Worm (Caenorhabditis elegans) whole organism, L1 larva: ENCODE data around the gene oma-1.

Experiments
- C04F5.9 ChIP-seq: sonication (generic microtip); optimal IDR thresholded peaks from 2 replicates; lab custom pipeline; 2016; ENCODE audit warnings: missing genetic modification characterization, missing compliant biosample characterization
- C34B4.2 ChIP-seq: sonication (generic microtip); optimal IDR thresholded peaks from 2 replicates; lab custom pipeline; 2017; ENCODE audit warnings: mild to moderate bottlenecking, missing genetic modification characterization, missing compliant biosample characterization
- F16B12.6 ChIP-seq: fragments of 150-350 bp; optimal IDR thresholded peaks from 2 replicates; lab custom pipeline; 2014; ENCODE audit warnings: missing biosample characterization, missing genetic modification characterization
- aha-1 ChIP-seq: fragments of 150-350 bp; optimal IDR thresholded peaks from 2 replicates; lab custom pipeline; 2014; ENCODE audit warnings: missing biosample characterization, missing genetic modification characterization
- aly-2 ChIP-seq: fragments of 150-350 bp; optimal IDR thresholded peaks from 2 replicates; lab custom pipeline; 2014; ENCODE audit warnings: missing biosample characterization, missing genetic modification characterization
- ama-1 ChIP-seq: fragments of 150-350 bp; optimal IDR thresholded peaks from 2 replicates; lab custom pipeline; 2014
- ceh-8 ChIP-seq: fragments of 200-800 bp; sonication (Bioruptor generic); optimal IDR thresholded peaks from 2 replicates; lab custom pipeline; 2018; ENCODE audit warnings: mild to moderate bottlenecking, missing genetic modification characterization, moderate library complexity, missing compliant biosample characterization
- ceh-82 ChIP-seq, 3 experiments: fragments of 150-350 bp in 1 of 3; sonication (generic microtip) in 2 of 3; optimal IDR thresholded peaks; 2 replicates each; lab custom pipeline; 2014 to 2017; ENCODE audit warnings: missing biosample characterization in 3 of 3, missing genetic modification characterization in 3 of 3
- ceh-90 ChIP-seq: sonication (generic microtip); optimal IDR thresholded peaks from 2 replicates; lab custom pipeline; 2016; ENCODE audit warnings: missing genetic modification characterization, missing compliant biosample characterization
- dpl-1 ChIP-seq, 3 experiments: fragments of 150-350 bp in 2 of 3; sonication (generic microtip) in 1 of 3; optimal IDR thresholded peaks; 2 replicates each; lab custom pipeline; 2014 to 2017; ENCODE audit warnings: missing biosample characterization in 3 of 3, missing genetic modification characterization in 3 of 3, missing genetic modification reagents in 3 of 3
- dsc-1 ChIP-seq: sonication (generic microtip); optimal IDR thresholded peaks from 2 replicates; lab custom pipeline; 2016; ENCODE audit warnings: mild to moderate bottlenecking, missing genetic modification characterization, missing compliant biosample characterization
- efl-1 ChIP-seq, 4 experiments: fragments of 150-350 bp; optimal IDR thresholded peaks in 3 of 4; peaks in 1 of 4; 1 replicate in 1 of 4; 2 replicates in 3 of 4; lab custom pipeline; 2014; ENCODE audit warnings: missing biosample characterization in 2 of 4, missing genetic modification characterization in 2 of 4, missing genetic modification reagents in 2 of 4
- efl-3 ChIP-seq: fragments of 200-800 bp; sonication (Bioruptor generic); optimal IDR thresholded peaks from 2 replicates; lab custom pipeline; 2018; ENCODE audit warnings: mild to moderate bottlenecking, missing genetic modification characterization, missing compliant biosample characterization
- egl-13 ChIP-seq: sonication (generic microtip); optimal IDR thresholded peaks from 2 replicates; lab custom pipeline; 2016; ENCODE audit warnings: missing genotype, missing genetic modification reagents, missing genetic modification characterization, missing compliant biosample characterization
- egl-27 ChIP-seq, 2 experiments: fragments of 150-350 bp in 1 of 2; sonication (generic microtip); optimal IDR thresholded peaks; 3 replicates each; lab custom pipeline; 2017 to 2018; ENCODE audit warnings: missing biosample characterization in 2 of 2, missing genetic modification characterization in 2 of 2, missing genetic modification reagents in 2 of 2
- elt-2 ChIP-seq: sonication (generic microtip); optimal IDR thresholded peaks from 2 replicates; lab custom pipeline; 2016; ENCODE audit warnings: missing genetic modification characterization, mild to moderate bottlenecking, inconsistent platforms, missing compliant biosample characterization, missing genetic modification reagents
- elt-3 ChIP-seq, 6 experiments: fragments of 150-350 bp in 1 of 6; sonication (generic microtip); optimal IDR thresholded peaks; 2 replicates each; lab custom pipeline; 2017 to 2018; ENCODE audit warnings: missing biosample characterization in 6 of 6, missing genetic modification characterization in 6 of 6, inconsistent platforms in 1 of 6
- ets-5 ChIP-seq: fragments of 200-800 bp; sonication (Bioruptor generic); IDR thresholded peaks from 2 replicates; pipeline ENCODE4 v1.3.6; 2022; ENCODE audit warnings: missing genetic modification characterization, missing compliant biosample characterization
- fkh-10 ChIP-seq: sonication (generic microtip); optimal IDR thresholded peaks from 2 replicates; lab custom pipeline; 2017; ENCODE audit warnings: missing biosample characterization, missing genetic modification reagents, missing genetic modification characterization
- fkh-8 ChIP-seq: sonication (generic microtip); optimal IDR thresholded peaks from 2 replicates; lab custom pipeline; 2016; ENCODE audit warnings: mild to moderate bottlenecking, missing genetic modification characterization, missing compliant biosample characterization
- hlh-17 ChIP-seq: fragments of 200-800 bp; sonication (Bioruptor generic); optimal IDR thresholded peaks from 2 replicates; lab custom pipeline; 2018; ENCODE audit warnings: missing genetic modification characterization, mild to moderate bottlenecking, missing compliant biosample characterization, moderate library complexity, borderline replicate concordance
- isw-1 ChIP-seq: fragments of 200-800 bp; sonication (Bioruptor generic); IDR thresholded peaks from 2 replicates; pipeline ENCODE4 v1.3.6; 2022; ENCODE audit warnings: missing genetic modification characterization, missing compliant biosample characterization
- lin-13 ChIP-seq: fragments of 150-350 bp; optimal IDR thresholded peaks from 2 replicates; lab custom pipeline; 2014; ENCODE audit warnings: missing biosample characterization, missing genetic modification reagents, missing genetic modification characterization
- lin-14 ChIP-seq: fragments of 200-800 bp; sonication (Bioruptor generic); optimal IDR thresholded peaks from 2 replicates; lab custom pipeline; 2018; ENCODE audit warnings: mild to moderate bottlenecking, missing genetic modification characterization, moderate library complexity, missing compliant biosample characterization
- lin-15B ChIP-seq: fragments of 150-350 bp; sonication (generic microtip); optimal IDR thresholded peaks from 3 replicates; lab custom pipeline; 2014; ENCODE audit warnings: missing biosample characterization, missing genetic modification characterization
- lin-39 ChIP-seq: fragments of 150-350 bp; optimal IDR thresholded peaks from 2 replicates; lab custom pipeline; 2014; ENCODE audit warnings: missing biosample characterization, missing genetic modification reagents, missing genetic modification characterization
- lir-3 ChIP-seq: sonication (generic microtip); optimal IDR thresholded peaks from 2 replicates; lab custom pipeline; 2016; ENCODE audit warnings: mild to moderate bottlenecking, missing genetic modification characterization, moderate library complexity, missing compliant biosample characterization; ENCODE audit not compliant: poor library complexity
- mab-9 ChIP-seq: fragments of 200-800 bp; sonication (Bioruptor generic); IDR thresholded peaks from 2 replicates; pipeline ENCODE4 v1.3.6; 2022; ENCODE audit warnings: missing genetic modification reagents, missing genetic modification characterization, missing compliant biosample characterization
- mef-2 ChIP-seq: fragments of 150-350 bp; optimal IDR thresholded peaks from 2 replicates; lab custom pipeline; 2014; ENCODE audit warnings: missing biosample characterization, missing genetic modification characterization
- nhr-11 ChIP-seq: fragments of 150-350 bp; optimal IDR thresholded peaks from 2 replicates; lab custom pipeline; 2014; ENCODE audit warnings: missing biosample characterization, missing genetic modification characterization
- nhr-12 ChIP-seq: sonication (generic microtip); optimal IDR thresholded peaks from 2 replicates; lab custom pipeline; 2017; ENCODE audit warnings: missing biosample characterization, missing genetic modification characterization
- nhr-19 ChIP-seq: fragments of 200-800 bp; sonication (Bioruptor generic); conservative IDR thresholded peaks from 2 replicates; pipeline ENCODE4 v1.3.6; 2022; ENCODE audit warnings: missing genetic modification characterization, missing compliant biosample characterization
- nhr-28 ChIP-seq: fragments of 150-350 bp; optimal IDR thresholded peaks from 2 replicates; lab custom pipeline; 2014; ENCODE audit warnings: missing biosample characterization, missing genetic modification characterization
- nhr-71 ChIP-seq: sonication (generic microtip); optimal IDR thresholded peaks from 2 replicates; lab custom pipeline; 2016; ENCODE audit warnings: mild to moderate bottlenecking, missing genetic modification characterization, moderate library complexity, missing compliant biosample characterization
- nhr-84 ChIP-seq: sonication (generic microtip); optimal IDR thresholded peaks from 2 replicates; lab custom pipeline; 2017; ENCODE audit warnings: missing biosample characterization, missing genetic modification characterization
- nhr-90 ChIP-seq: sonication (generic microtip); optimal IDR thresholded peaks from 2 replicates; lab custom pipeline; 2016; ENCODE audit warnings: mild to moderate bottlenecking, missing genetic modification characterization, missing compliant biosample characterization; ENCODE audit not compliant: poor library complexity
- pag-3 ChIP-seq: sonication (generic microtip); optimal IDR thresholded peaks from 2 replicates; lab custom pipeline; 2017; ENCODE audit warnings: missing genetic modification characterization, mild to moderate bottlenecking, missing compliant biosample characterization, antibody characterized with exemption, borderline replicate concordance; ENCODE audit not compliant: insufficient read depth
- rnt-1 ChIP-seq: sonication (generic microtip); optimal IDR thresholded peaks from 2 replicates; lab custom pipeline; 2016; ENCODE audit warnings: mild to moderate bottlenecking, missing genetic modification characterization, moderate library complexity, missing compliant biosample characterization
- skn-1 ChIP-seq: fragments of 150-350 bp; optimal IDR thresholded peaks from 2 replicates; lab custom pipeline; 2014; ENCODE audit warnings: missing biosample characterization, missing genetic modification characterization
- sptf-1 ChIP-seq: fragments of 150-350 bp; optimal IDR thresholded peaks from 2 replicates; lab custom pipeline; 2014; ENCODE audit warnings: missing biosample characterization, missing genetic modification characterization
- unc-98 ChIP-seq: fragments of 200-800 bp; sonication (Bioruptor generic); IDR thresholded peaks from 2 replicates; pipeline ENCODE4 v1.3.6; 2022; ENCODE audit warnings: missing genetic modification characterization, missing compliant biosample characterization
- xbp-1 ChIP-seq: sonication (generic microtip); optimal IDR thresholded peaks from 2 replicates; lab custom pipeline; 2016; ENCODE audit warnings: missing genetic modification characterization, missing compliant biosample characterization
- zip-4 ChIP-seq: fragments of 200-800 bp; sonication (Bioruptor generic); optimal IDR thresholded peaks from 2 replicates; lab custom pipeline; 2018; ENCODE audit warnings: mild to moderate bottlenecking, missing genetic modification characterization, moderate library complexity, missing compliant biosample characterization
- ztf-4 ChIP-seq: fragments of 150-350 bp; optimal IDR thresholded peaks from 2 replicates; lab custom pipeline; 2014; ENCODE audit warnings: missing biosample characterization, missing genetic modification characterization

oma-1 gene

DNA sequence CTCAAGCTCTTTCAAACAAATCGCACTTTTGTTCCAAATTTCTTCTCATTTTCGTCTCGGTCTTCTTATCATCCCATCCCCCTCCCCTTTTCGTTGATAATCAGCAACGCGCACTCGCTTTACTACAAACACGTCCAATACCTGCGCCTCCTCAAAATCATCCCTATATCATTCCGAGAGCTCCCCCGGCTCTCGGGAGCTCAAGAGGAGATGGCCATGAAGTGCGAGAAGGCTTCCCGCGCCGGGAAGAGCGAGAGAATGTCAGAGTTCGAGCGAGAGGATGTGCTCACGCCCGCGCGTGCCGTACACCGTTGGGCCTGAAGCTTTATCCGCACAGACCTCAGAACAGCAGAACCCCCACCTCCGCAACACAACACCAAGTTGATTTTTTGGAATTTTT lies 38.0 kb upstream of the oma-1 start (continued):
- no peak for TF ChIP-seq pag-3 (tag; lab: Kevin White, UChicago)

DNA sequence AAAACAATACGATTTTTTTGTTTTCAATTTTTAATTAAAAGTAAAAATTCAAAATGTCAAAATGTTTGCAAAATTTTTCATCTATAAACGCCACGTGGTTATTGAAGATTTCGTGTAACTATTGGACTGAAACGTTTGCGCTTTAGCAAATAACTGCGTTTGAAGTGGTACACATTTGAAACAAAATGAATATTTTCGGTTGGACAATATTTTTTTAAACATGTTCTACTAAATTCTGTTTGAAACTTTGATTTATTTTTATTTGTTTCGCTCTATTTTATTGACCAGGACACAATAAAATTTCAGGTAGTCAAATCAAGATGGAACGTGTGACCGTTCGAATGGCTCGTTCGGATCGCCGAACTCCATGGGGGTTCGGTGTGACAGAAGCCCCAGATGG lies 36.6 kb upstream of the oma-1 start, which contains the start of gene alp-1:
TSS of gene alp-1 (plus strand) at position 301 of the 400 bp plus-strand sequence.
- TF ChIP-seq lin-15B: no peak
- TF ChIP-seq lin-14 (GFP tag; lab: Kevin White, UChicago): no peak
- TF ChIP-seq unc-98 (GFP tag; lab: Robert Waterston, UW): no peak
- TF ChIP-seq aha-1: no peak
- TF ChIP-seq ets-5: no peak
- no peak for TF ChIP-seq egl-13

DNA sequence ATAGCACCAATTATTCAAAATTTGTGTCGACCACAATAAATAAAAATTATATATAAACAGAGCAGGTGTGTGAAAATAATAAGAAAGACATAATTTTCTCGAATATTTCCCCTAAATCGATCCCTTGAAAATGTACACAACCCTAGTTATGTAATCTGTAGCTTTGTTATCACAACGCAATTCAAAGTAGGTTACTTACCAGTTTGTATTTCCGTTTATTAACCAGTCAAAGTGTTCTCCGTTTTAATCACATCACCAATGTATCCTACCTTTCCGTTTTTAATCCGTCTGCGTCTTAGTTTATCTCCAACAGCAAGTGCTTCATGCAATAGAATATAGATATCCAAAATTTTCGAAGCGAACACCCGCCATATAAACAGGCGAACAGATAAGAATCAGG lies 35.5 kb upstream of the oma-1 start:
- TF ChIP-seq nhr-19 (no peak), rnt-1 (no peak), nhr-84 (tag; lab: Kevin White, UChicago) (no peak), skn-1 (tag; lab: Kevin White, UChicago) (no peak), egl-27 (tag; optimal IDR thresholded peaks at IDR 0.05; lab: Kevin White, UChicago) (no peak), ama-1 (no peak), efl-1 (optimal IDR thresholded peaks at IDR 0.05; lab: Kevin White, UChicago) (no peak), efl-1 (GFP tag; optimal IDR thresholded peaks at IDR 0.05 in 1 of 2; lab: Kevin White, UChicago) (peak in 1 of 2 experiments; percentile 73), dsc-1 (tag; lab: Kevin White, UChicago) (no peak)

DNA sequence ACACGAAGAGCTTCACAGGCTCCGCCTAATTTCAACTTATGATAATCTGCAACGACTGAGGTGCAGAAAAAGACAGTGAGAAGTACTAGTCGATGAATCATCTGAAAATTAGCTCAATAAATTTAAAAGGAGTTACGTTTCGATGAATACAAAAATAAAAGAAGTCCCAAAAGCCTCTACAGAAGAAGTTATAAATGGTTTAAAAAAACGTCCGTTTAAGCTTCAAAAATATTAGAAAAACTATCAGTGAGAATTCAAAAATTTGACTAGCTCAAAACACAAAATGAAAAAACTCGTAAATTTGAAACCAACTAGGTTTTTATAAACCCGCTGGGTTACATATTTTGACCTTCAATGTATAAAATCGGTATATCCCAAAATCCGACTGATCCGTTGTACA lies 32.8 kb upstream of the oma-1 start, which contains the start of gene T11B7.5:
TSS of gene T11B7.5 (minus strand) at position 101 of the 400 bp plus-strand sequence.
- TF ChIP-seq F16B12.6 (tag; lab: Kevin White, UChicago) (no peak), aha-1 (no peak), nhr-71 (tag; lab: Kevin White, UChicago) (no peak), egl-13 (no peak), egl-27 (tag; optimal IDR thresholded peaks at IDR 0.05; lab: Kevin White, UChicago) (no peak)
- TF ChIP-seq, all 84 proteins: peak for 0

DNA sequence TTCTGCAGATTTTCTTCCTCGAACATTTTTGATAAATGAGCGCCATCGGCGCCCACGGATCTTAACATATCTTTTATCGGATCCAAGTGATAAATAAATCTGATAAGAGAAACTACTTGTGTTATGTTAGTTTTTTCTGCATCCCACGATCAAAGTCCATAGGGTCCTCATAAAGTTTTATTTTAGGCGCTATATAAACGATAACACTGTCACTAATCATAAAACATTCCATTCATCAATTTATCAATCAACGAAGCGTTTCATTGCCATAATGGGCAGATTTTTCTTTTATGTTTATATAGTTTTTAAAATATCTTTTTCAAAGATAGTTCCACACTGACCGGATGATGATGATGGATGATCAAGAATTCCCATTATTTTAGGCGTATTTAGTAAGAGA lies 24.1 kb upstream of the oma-1 start:
- TF ChIP-seq ets-5 (no peak), dpl-1 (GFP tag; optimal IDR thresholded peaks at IDR 0.05; lab: Kevin White, UChicago) (no peak), ceh-90 (tag; lab: Kevin White, UChicago) (no peak), unc-98 (GFP tag; lab: Robert Waterston, UW) (no peak), fkh-10 (GFP tag; lab: Kevin White, UChicago) (no peak), xbp-1 (no peak), ceh-82 (tag; optimal IDR thresholded peaks at IDR 0.05; lab: Kevin White, UChicago) (no peak), efl-3 (GFP tag; lab: Kevin White, UChicago) (no peak), lin-39 (tag; lab: Kevin White, UChicago) (no peak), elt-2 (no peak), sptf-1 (tag; lab: Kevin White, UChicago) (no peak), nhr-12 (tag; lab: Kevin White, UChicago) (no peak), zip-4 (GFP tag; lab: Kevin White, UChicago) (no peak), ceh-8 (GFP tag; lab: Kevin White, UChicago) (no peak), nhr-28 (tag; lab: Kevin White, UChicago) (no peak), nhr-90 (peak; percentile 61), ztf-4 (tag; lab: Kevin White, UChicago) (no peak), lir-3 (tag; lab: Kevin White, UChicago) (no peak), pag-3 (tag; lab: Kevin White, UChicago) (no peak), C04F5.9 (no peak), fkh-8 (tag; lab: Kevin White, UChicago) (no peak), mef-2 (no peak), hlh-17 (GFP tag; lab: Kevin White, UChicago) (no peak), isw-1 (GFP tag; lab: Robert Waterston, UW) (no peak), nhr-84 (tag; lab: Kevin White, UChicago) (no peak), nhr-11 (tag; lab: Kevin White, UChicago) (no peak), mab-9 (GFP tag; lab: Robert Waterston, UW) (no peak), elt-3 (tag; optimal IDR thresholded peaks at IDR 0.05; lab: Kevin White, UChicago) (peak in 3 of 6 experiments; percentile 22 to 76 (median 71)), lin-13 (no peak), efl-1 (optimal IDR thresholded peaks at IDR 0.05; lab: Kevin White, UChicago) (no peak), efl-1 (GFP tag; optimal IDR thresholded peaks at IDR 0.05 in 1 of 2; lab: Kevin White, UChicago) (peak in 1 of 2 experiments; percentile 71), aly-2 (tag; lab: Kevin White, UChicago) (no peak), C34B4.2 (tag; lab: Kevin White, UChicago) (no peak)
